Fruit fly (Drosophila melanogaster) ovary, adult (tissue): Measurements from ENCODE around the gene CG13978.

Source experiments
- CG17801 ChIP-seq: fragments of 200-800 bp; optimal IDR thresholded peaks from 2 replicates; lab custom pipeline; 2019; ENCODE audit warnings: missing biosample characterization, mild to moderate bottlenecking, missing genetic modification characterization, moderate library complexity; ENCODE audit not compliant: partially characterized antibody

CG13978 gene

DNA sequence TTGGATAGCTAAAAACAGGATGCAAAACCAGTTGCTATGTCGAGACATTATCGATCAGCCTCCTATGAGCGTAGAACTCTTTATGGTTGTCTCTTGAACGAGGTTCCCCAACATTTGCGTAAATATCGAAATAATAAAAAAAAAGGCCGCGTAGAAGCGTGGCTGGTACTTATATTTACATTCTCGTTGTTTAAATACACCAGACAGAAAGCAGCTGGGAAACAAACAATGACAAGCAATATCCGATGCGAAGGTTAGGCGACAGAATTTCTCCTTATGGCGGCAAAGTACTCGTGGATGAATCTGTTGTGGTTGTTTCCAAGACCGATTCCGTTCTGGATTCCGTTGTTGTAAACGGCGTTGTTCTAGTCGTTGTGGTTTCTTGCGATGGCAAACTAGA lies 37.9 kb downstream of the CG13978 start, which contains the start of gene CG43139:
Gene CG43139 (minus strand): TSS at position 88 of the 400 bp plus-strand sequence.
- no peak for TF ChIP-seq CG17801

DNA sequence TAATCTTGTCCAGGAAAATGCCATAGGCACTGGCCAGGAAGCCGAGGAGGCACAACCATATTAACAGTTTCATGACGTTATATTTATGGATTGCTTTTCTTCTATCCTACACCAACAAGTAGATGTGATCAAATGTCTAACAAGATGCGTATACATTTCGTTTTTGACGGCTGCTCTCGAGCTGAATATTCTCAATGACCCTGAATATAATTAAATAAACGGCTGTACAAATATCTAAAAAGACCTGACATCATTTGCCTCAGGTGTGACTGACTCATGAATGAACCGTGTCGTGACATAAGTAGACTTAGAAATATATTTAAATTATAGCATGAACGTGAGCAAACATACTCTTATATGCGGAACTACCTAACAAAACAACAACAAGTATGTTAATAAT lies 38.9 kb downstream of the CG13978 start, which contains the start of gene CG5402:
Gene CG5402 (minus strand): TSS at position 101 of the 400 bp plus-strand sequence.
- TF ChIP-seq CG17801: no peak
